Worm (Caenorhabditis elegans) whole organism, young adult: ENCODE measurements around the gene B0252.11.
A peak's percentile ranks its signal among the peaks of the same experiment; 100 is the strongest.

Source experiments
- B0035.1 ChIP-seq: sonication (generic microtip); optimal IDR thresholded peaks from 2 replicates; lab custom pipeline; 2016; ENCODE audit warnings: missing genetic modification characterization, mild to moderate bottlenecking, missing compliant biosample characterization, missing genotype, missing genetic modification reagents
- B0261.1 ChIP-seq: sonication (generic microtip); optimal IDR thresholded peaks from 2 replicates; lab custom pipeline; 2016; ENCODE audit warnings: mild to moderate bottlenecking, missing genetic modification characterization, moderate library complexity, missing compliant biosample characterization
- C17E4.6 ChIP-seq: fragments of 200-800 bp; sonication (Bioruptor generic); IDR thresholded peaks from 2 replicates; pipeline ENCODE4 v1.3.6; 2022; ENCODE audit warnings: missing genetic modification reagents, missing genetic modification characterization, missing compliant biosample characterization
- F33H1.4 ChIP-seq: fragments of 200-800 bp; sonication (Bioruptor generic); IDR thresholded peaks from 2 replicates; pipeline ENCODE4 v1.3.6; 2022; ENCODE audit warnings: missing genetic modification reagents, missing genetic modification characterization, missing compliant biosample characterization
- K11D2.4 ChIP-seq: fragments of 200-800 bp; sonication (Bioruptor generic); IDR thresholded peaks from 2 replicates; pipeline ENCODE4 v1.3.6; 2022; ENCODE audit warnings: missing genetic modification reagents, missing genetic modification characterization, missing compliant biosample characterization
- T26A5.8 ChIP-seq: sonication (generic microtip); optimal IDR thresholded peaks from 2 replicates; lab custom pipeline; 2016; ENCODE audit warnings: missing genetic modification characterization, missing compliant biosample characterization
- Y53G8AR.9 ChIP-seq: fragments of 200-800 bp; sonication (Bioruptor generic); conservative IDR thresholded peaks from 2 replicates; pipeline ENCODE4 v1.3.6; 2022; ENCODE audit warnings: missing genetic modification reagents, missing genetic modification characterization, missing compliant biosample characterization
- athp-1 ChIP-seq: sonication (generic microtip); optimal IDR thresholded peaks from 2 replicates; lab custom pipeline; 2017; ENCODE audit warnings: mild to moderate bottlenecking, missing genetic modification characterization, missing compliant biosample characterization
- cebp-1 ChIP-seq, 2 experiments: fragments of 200-800 bp in 1 of 2; sonication (Bioruptor generic) in 1 of 2; sonication (generic microtip) in 1 of 2; IDR thresholded peaks in 1 of 2; optimal IDR thresholded peaks in 1 of 2; 2 replicates each; pipeline versions ENCODE4 v1.3.6 to Lab custom; 2017 to 2022; ENCODE audit warnings: missing compliant biosample characterization in 2 of 2, missing genetic modification characterization in 2 of 2, mild to moderate bottlenecking in 1 of 2, missing genetic modification reagents in 1 of 2, moderate library complexity in 1 of 2
- ceh-100 ChIP-seq: fragments of 200-800 bp; sonication (Bioruptor generic); IDR thresholded peaks from 2 replicates; pipeline ENCODE4 v1.3.6; 2022; ENCODE audit warnings: missing genetic modification reagents, missing genetic modification characterization, missing compliant biosample characterization
- ceh-58 ChIP-seq: fragments of 200-800 bp; sonication (Bioruptor generic); IDR thresholded peaks from 2 replicates; pipeline ENCODE4 v1.3.6; 2022; ENCODE audit warnings: missing genetic modification characterization, missing compliant biosample characterization
- dpl-1 ChIP-seq: fragments of 150-350 bp; optimal IDR thresholded peaks from 2 replicates; lab custom pipeline; 2014; ENCODE audit warnings: missing biosample characterization, missing genetic modification reagents, missing genetic modification characterization
- egl-18 ChIP-seq: fragments of 200-800 bp; sonication (Bioruptor generic); IDR thresholded peaks from 2 replicates; pipeline ENCODE4 v1.3.6; 2022; ENCODE audit warnings: missing genetic modification reagents, missing genetic modification characterization, missing compliant biosample characterization
- egl-44 ChIP-seq: fragments of 200-800 bp; sonication (Bioruptor generic); IDR thresholded peaks from 2 replicates; pipeline ENCODE4 v1.3.6; 2022; ENCODE audit warnings: missing genetic modification reagents, missing genetic modification characterization, missing compliant biosample characterization
- ets-4 ChIP-seq: fragments of 200-800 bp; sonication (Bioruptor generic); optimal IDR thresholded peaks from 2 replicates; lab custom pipeline; 2018; ENCODE audit warnings: mild to moderate bottlenecking, missing genetic modification characterization, missing compliant biosample characterization
- fkh-3 ChIP-seq: sonication (generic microtip); optimal IDR thresholded peaks from 2 replicates; lab custom pipeline; 2016; ENCODE audit warnings: mild to moderate bottlenecking, missing genetic modification characterization, missing compliant biosample characterization
- hmg-1.2 ChIP-seq: fragments of 200-800 bp; sonication (Bioruptor generic); IDR thresholded peaks from 2 replicates; pipeline ENCODE4 v1.3.6; 2022; ENCODE audit warnings: missing genetic modification reagents, missing genetic modification characterization, missing compliant biosample characterization
- hrde-1 ChIP-seq: sonication (generic microtip); optimal IDR thresholded peaks from 2 replicates; lab custom pipeline; 2016; ENCODE audit warnings: missing genetic modification characterization, mild to moderate bottlenecking, missing compliant biosample characterization, moderate library complexity, missing genotype, missing genetic modification reagents, borderline replicate concordance
- lin-26 ChIP-seq: fragments of 200-800 bp; sonication (Bioruptor generic); IDR thresholded peaks from 2 replicates; pipeline ENCODE4 v1.3.6; 2022; ENCODE audit warnings: missing genetic modification reagents, missing genetic modification characterization, missing compliant biosample characterization
- lin-35 ChIP-seq, 3 experiments: fragments of 150-350 bp in 2 of 3; sonication (generic microtip) in 1 of 3; optimal IDR thresholded peaks; 2 replicates each; lab custom pipeline; 2014 to 2018; ENCODE audit warnings: missing biosample characterization in 3 of 3, missing genetic modification characterization in 3 of 3, missing genetic modification reagents in 3 of 3
- lsy-27 ChIP-seq: sonication (generic microtip); optimal IDR thresholded peaks from 2 replicates; lab custom pipeline; 2017; ENCODE audit warnings: missing genetic modification characterization, mild to moderate bottlenecking, missing compliant biosample characterization, antibody characterized with exemption, missing genotype, borderline replicate concordance; ENCODE audit not compliant: insufficient read depth
- nhr-80 ChIP-seq: sonication (generic microtip); optimal IDR thresholded peaks from 2 replicates; lab custom pipeline; 2016; ENCODE audit warnings: missing genetic modification characterization, missing compliant biosample characterization
- pbrm-1 ChIP-seq: fragments of 200-800 bp; sonication (Bioruptor generic); IDR thresholded peaks from 2 replicates; pipeline ENCODE4 v1.3.6; 2022; ENCODE audit warnings: missing genetic modification reagents, missing genetic modification characterization, missing compliant biosample characterization
- rec-8 ChIP-seq, 2 experiments: sonication (generic microtip); optimal IDR thresholded peaks; 2 replicates each; lab custom pipeline; 2016; ENCODE audit warnings: mild to moderate bottlenecking in 2 of 2, missing genetic modification characterization in 2 of 2, missing genetic modification reagents in 2 of 2, missing genotype in 2 of 2, missing biosample characterization in 1 of 2, missing compliant biosample characterization in 1 of 2, moderate library complexity in 1 of 2
- sea-2 ChIP-seq: fragments of 200-800 bp; sonication (Bioruptor generic); IDR thresholded peaks from 2 replicates; pipeline ENCODE4 v1.3.6; 2022; ENCODE audit warnings: missing genetic modification characterization, missing compliant biosample characterization
- snpc-1.1 ChIP-seq: sonication (generic microtip); optimal IDR thresholded peaks from 2 replicates; lab custom pipeline; 2017; ENCODE audit warnings: missing genetic modification characterization, mild to moderate bottlenecking, missing compliant biosample characterization, antibody characterized with exemption, moderate library complexity, missing genotype, missing genetic modification reagents; ENCODE audit not compliant: insufficient read depth
- snpc-4 ChIP-seq, 5 experiments: fragments of 150-350 bp in 1 of 5; sonication (generic microtip) in 4 of 5; optimal IDR thresholded peaks; 2 replicates each; lab custom pipeline; 2014 to 2018; ENCODE audit warnings: missing genetic modification characterization in 5 of 5, missing biosample characterization in 3 of 5, antibody characterized with exemption in 2 of 5, mild to moderate bottlenecking in 2 of 5, missing compliant biosample characterization in 2 of 5, missing genotype in 2 of 5, moderate library complexity in 2 of 5, missing genetic modification reagents in 1 of 5
- tbp1 ChIP-seq: fragments of 200-800 bp; sonication (Bioruptor generic); optimal IDR thresholded peaks from 2 replicates; lab custom pipeline; 2018; ENCODE audit warnings: mild to moderate bottlenecking, missing genetic modification characterization, missing compliant biosample characterization
- unc-130 ChIP-seq: sonication (generic microtip); optimal IDR thresholded peaks from 2 replicates; lab custom pipeline; 2016; ENCODE audit warnings: missing genetic modification reagents, missing genetic modification characterization, missing compliant biosample characterization
- unc-62 ChIP-seq: fragments of 150-350 bp; optimal IDR thresholded peaks from 2 replicates; lab custom pipeline; 2014; ENCODE audit warnings: missing biosample characterization, missing genetic modification reagents, missing genetic modification characterization
- xnd-1 ChIP-seq: sonication (generic microtip); optimal IDR thresholded peaks from 2 replicates; lab custom pipeline; 2016; ENCODE audit warnings: missing genotype, missing genetic modification reagents, missing genetic modification characterization, missing compliant biosample characterization
- ztf-25 ChIP-seq: fragments of 200-800 bp; sonication (Bioruptor generic); IDR thresholded peaks from 2 replicates; pipeline ENCODE4 v1.3.6; 2022; ENCODE audit warnings: missing genetic modification reagents, missing genetic modification characterization, missing compliant biosample characterization
- ztf-26 ChIP-seq: sonication (generic microtip); optimal IDR thresholded peaks from 2 replicates; lab custom pipeline; 2017; ENCODE audit warnings: missing genetic modification characterization, missing compliant biosample characterization
- ztf-28 ChIP-seq: fragments of 200-800 bp; sonication (Bioruptor generic); IDR thresholded peaks from 2 replicates; pipeline ENCODE4 v1.3.6; 2022; ENCODE audit warnings: missing genetic modification reagents, missing genetic modification characterization, missing compliant biosample characterization
- ztf-6 ChIP-seq: fragments of 200-800 bp; sonication (Bioruptor generic); IDR thresholded peaks from 2 replicates; pipeline ENCODE4 v1.3.6; 2022; ENCODE audit warnings: missing genetic modification reagents, missing genetic modification characterization, missing compliant biosample characterization

Gene B0252.11

DNA sequence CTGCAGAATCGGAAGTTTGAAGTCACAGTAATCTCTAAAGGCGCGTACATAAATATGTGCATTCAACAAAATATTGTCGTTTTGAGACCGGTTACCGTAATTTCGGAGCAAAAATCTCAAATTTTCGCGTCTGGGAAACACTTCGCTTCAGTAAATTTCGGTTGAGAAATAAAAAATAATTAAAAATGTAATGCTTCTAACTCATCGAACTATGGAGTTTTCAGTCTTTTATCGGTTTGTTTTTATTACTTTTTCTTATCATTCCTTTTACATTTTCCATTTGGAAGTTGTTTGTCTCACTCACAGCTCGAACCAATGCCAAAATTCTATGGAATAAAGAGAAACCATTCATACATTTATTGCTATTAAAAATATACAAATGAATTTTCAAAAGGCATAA lies 29.4 kb downstream of the B0252.11 start (continued):
- TF ChIP-seq F33H1.4 (no peak), ztf-6 (GFP tag; lab: Robert Waterston, UW) (no peak), athp-1 (peak; percentile 56), xnd-1 (tag; lab: Kevin White, UChicago) (no peak), B0261.1 (tag; lab: Kevin White, UChicago) (no peak), lin-35 (GFP tag; optimal IDR thresholded peaks at IDR 0.05; lab: Kevin White, UChicago) (peak in 1 of 3 experiments; percentile 32), egl-18 (GFP tag; lab: Robert Waterston, UW) (no peak), Y53G8AR.9 (GFP tag; lab: Robert Waterston, UW) (no peak; the same call in 1 of the 2 replicates), tbp1 (GFP tag; lab: Kevin White, UChicago) (peak; percentile 59), unc-62 (GFP tag; lab: Kevin White, UChicago) (no peak), C17E4.6 (GFP tag; lab: Robert Waterston, UW) (no peak), snpc-1.1 (tag; lab: Kevin White, UChicago) (no peak), rec-8 (tag; optimal IDR thresholded peaks at IDR 0.05; lab: Kevin White, UChicago) (no peak), ztf-25 (GFP tag; lab: Robert Waterston, UW) (no peak), unc-130 (GFP tag; lab: Kevin White, UChicago) (no peak), dpl-1 (GFP tag; lab: Kevin White, UChicago) (no peak)

DNA sequence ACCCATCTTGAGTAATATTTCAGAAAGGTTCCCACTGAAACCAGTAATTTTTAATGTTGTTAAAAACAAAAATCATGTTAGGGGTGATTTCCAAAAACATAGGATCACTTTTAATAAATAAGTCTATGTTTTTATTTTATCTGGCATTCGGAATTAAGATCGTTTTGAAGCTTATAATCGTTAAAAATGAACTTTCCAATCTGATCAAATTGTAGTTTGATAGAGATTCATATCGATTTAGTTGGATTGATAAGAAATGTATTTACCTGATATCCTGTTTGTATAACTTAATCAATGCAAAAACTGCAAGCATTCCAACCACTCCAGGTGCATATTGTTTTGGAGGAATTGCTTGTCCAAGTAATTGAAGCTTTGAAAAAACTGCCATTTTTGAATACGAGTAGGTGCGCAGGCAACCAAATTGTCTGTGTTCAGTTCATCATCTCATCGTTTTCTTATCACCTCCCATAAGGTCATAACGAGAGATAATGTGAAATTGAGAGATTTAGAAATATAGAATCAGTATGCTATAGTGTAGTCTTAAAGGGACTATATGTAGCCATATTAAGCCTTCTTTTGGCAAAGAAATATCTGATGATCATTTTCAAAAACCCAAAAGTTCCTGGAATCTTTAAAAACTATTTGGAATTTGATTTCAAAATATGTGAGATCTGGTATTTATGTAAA lies 30.1 kb downstream of the B0252.11 start, which contains the start of gene pmp-2:
pmp-2 (minus strand) TSS at position 487 of the 687 bp plus-strand sequence.
- no peak for TF ChIP-seq pbrm-1
- peak; percentile 27; the same call in 1 of the 2 replicates for TF ChIP-seq hmg-1.2 (GFP tag; lab: Robert Waterston, UW)
- no peak for TF ChIP-seq ceh-58

DNA sequence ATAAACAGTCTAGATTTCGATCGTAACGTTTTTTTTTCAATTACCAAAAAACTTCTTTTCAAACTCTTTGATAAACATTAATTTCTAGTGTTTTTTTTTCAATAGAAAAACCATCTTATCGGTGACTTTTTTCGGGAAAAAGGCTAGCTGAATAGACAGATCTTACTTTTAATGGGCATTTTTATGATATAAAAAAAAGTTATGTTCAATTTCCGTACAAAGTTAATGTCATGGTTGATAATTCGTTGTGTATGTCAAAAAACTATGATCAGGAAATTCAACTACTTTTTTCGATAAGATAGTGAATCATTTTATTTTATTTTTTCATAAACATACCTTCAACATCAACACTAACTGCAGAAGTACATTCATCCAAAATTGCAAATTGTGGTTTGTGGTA lies 33.0 kb downstream of the B0252.11 start:
- no peak for TF ChIP-seq K11D2.4
- TF ChIP-seq nhr-80 (tag; lab: Kevin White, UChicago), result peak; percentile 18
- TF ChIP-seq sea-2, result no peak

DNA sequence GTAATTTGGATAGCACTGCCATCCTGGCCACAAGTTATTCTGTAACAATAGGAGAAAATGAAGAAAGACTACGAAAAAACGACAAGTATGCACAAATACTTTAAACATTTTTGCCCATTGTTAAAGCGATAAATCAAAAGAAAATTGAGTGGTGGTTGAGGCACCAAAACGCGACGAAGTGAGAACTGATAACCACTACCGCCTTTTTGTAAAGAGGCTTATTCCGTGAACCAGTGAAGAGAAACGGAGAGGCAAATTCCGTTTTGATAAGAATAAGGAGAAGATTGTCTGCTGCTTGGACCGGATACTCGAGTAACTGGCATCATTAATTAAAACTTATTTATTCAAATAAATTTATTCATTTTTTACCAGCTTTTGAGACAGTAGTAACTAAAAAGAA lies 33.9 kb downstream of the B0252.11 start, which contains the start of gene pmp-1:
pmp-1 (minus strand) TSS at position 39 of the 400 bp plus-strand sequence.
- no peak for TF ChIP-seq snpc-4 (GFP tag; optimal IDR thresholded peaks at IDR 0.05; lab: Kevin White, UChicago)
- TF ChIP-seq snpc-4 (tag; optimal IDR thresholded peaks at IDR 0.05; lab: Kevin White, UChicago), result no peak
- TF ChIP-seq ets-4 (GFP tag; lab: Kevin White, UChicago), result peak; percentile 51
- TF ChIP-seq nhr-80 (tag; lab: Kevin White, UChicago), result peak; percentile 78

DNA sequence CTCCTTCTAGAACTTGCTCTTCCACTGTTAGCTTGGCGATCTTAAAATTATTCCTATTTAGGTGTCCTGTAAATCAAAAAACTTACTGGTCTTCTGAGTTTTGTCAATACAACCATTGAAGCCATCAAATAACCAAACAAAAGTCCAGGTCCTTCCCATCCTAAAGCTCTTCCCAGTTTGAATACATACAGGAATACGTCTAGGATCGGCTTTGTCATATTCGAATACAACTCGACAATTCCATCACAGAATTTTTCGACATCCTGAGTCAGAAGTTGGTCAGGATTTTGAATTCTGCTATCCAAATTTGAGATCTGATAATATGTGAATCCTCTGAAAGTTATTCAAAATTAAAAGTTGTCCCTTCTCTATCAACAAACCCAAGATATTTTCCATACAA lies 35.3 kb downstream of the B0252.11 start:
- TF ChIP-seq ceh-100, result no peak
- TF ChIP-seq fkh-3 (tag; lab: Kevin White, UChicago), result no peak
- TF ChIP-seq egl-18 (GFP tag; lab: Robert Waterston, UW), result no peak
- no peak for TF ChIP-seq cebp-1 (GFP tag; IDR thresholded peaks at IDR 0.05; lab: Robert Waterston, UW)
- no peak for TF ChIP-seq cebp-1 (tag; optimal IDR thresholded peaks at IDR 0.05; lab: Kevin White, UChicago)
- no peak for TF ChIP-seq egl-44 (GFP tag; lab: Robert Waterston, UW)
- TF ChIP-seq ztf-28 (GFP tag; lab: Robert Waterston, UW), result no peak
- no peak for TF ChIP-seq hrde-1 (tag; lab: Kevin White, UChicago)
- TF ChIP-seq B0035.1 (tag; lab: Kevin White, UChicago), result no peak
- TF ChIP-seq snpc-4 (GFP tag; optimal IDR thresholded peaks at IDR 0.05; lab: Kevin White, UChicago), result no peak
- no peak for TF ChIP-seq snpc-4 (tag; optimal IDR thresholded peaks at IDR 0.05; lab: Kevin White, UChicago)
- no peak for TF ChIP-seq T26A5.8 (tag; lab: Kevin White, UChicago)
- no peak for TF ChIP-seq ztf-26 (tag; lab: Kevin White, UChicago)
- TF ChIP-seq lsy-27 (tag; lab: Kevin White, UChicago), result no peak
- no peak for TF ChIP-seq lin-26 (GFP tag; lab: Robert Waterston, UW)
